Worm (Caenorhabditis elegans): ENCODE results near the gene dro-1.

ce11 chrIII:13381684-13382083, 39.2 kb downstream of the dro-1 start:
- no peak for TF ChIP-seq tbx-11 (GFP tag; IDR thresholded peaks at IDR 0.05)
- no peak for TF ChIP-seq flt-1 (GFP tag; IDR thresholded peaks at IDR 0.05)
- no peak for TF ChIP-seq hmbx-1 (tag; optimal IDR thresholded peaks at IDR 0.05)
- no peak for TF ChIP-seq ceh-36 (tag; optimal IDR thresholded peaks at IDR 0.05)
- no peak for TF ChIP-seq ama-1 (optimal IDR thresholded peaks at IDR 0.05)
- TF ChIP-seq aly-1 (tag; optimal IDR thresholded peaks at IDR 0.05): no peak
- TF ChIP-seq F13C5.2 (tag; optimal IDR thresholded peaks at IDR 0.05): no peak
- TF ChIP-seq B0310.2 (tag; optimal IDR thresholded peaks at IDR 0.05): no peak
- no peak for TF ChIP-seq scrt-1 (GFP tag; IDR thresholded peaks at IDR 0.05)
- TF ChIP-seq ceh-13 (GFP tag; optimal IDR thresholded peaks at IDR 0.05): no peak

All from whole organism, early embryonic.